Fruit fly (Drosophila melanogaster): Measurements from ENCODE around the gene CG44838.

DNA sequence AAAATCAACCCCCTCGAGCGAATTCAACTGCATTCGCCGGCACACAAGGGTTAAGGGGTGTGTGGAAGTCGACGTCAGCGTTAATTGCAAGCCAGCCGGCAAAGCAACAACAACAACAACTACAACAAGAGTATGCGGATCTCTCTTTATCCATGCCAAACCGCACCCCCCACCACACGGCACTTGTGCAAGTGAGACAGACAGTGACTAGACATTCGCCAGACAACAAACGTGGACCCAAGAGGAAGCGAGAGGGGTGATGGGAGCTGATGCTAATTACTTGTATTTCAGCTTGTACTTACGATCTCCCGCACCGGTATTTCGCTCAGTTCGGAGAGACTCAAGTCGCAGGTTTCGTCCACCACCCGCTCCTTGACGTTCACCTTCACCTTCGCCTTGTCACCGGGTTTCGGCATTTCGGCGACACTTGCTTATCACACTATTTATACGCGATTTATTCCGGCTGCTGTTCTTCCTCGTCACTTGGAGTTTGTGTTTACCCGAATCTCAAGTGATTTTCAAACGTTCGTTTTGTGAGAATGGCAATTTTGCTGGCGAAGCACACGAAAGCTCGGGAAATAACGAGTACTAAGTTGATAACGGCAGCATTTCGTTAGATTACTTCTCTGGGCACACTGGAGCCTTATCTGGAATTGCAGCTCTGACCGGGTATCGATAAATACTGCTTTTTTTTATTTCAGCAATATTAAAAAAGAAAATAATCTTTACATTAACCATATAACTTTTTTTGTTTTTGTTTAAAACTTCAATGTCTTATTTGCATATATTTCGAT, 48.4 kb downstream of the CG44838 start, which contains the start of gene CG3408:
- TF ChIP-seq h (optimal IDR thresholded peaks at IDR 0.05) (no peak), psq (optimal IDR thresholded peaks at IDR 0.05) (no peak)
